Worm (Caenorhabditis elegans) whole organism, mixed stage, embryonic: Measurements from ENCODE around the gene F52B10.3.

Source experiments
- M03D4.4 ChIP-seq: sonication (generic microtip); optimal IDR thresholded peaks from 2 replicates; lab custom pipeline; 2017; ENCODE audit warnings: mild to moderate bottlenecking, missing genetic modification characterization, missing compliant biosample characterization
- bed-3 ChIP-seq: fragments of 200-800 bp; sonication (Bioruptor generic); optimal IDR thresholded peaks from 3 replicates; lab custom pipeline; 2018; ENCODE audit warnings: mild to moderate bottlenecking, missing genetic modification characterization, moderate library complexity, missing compliant biosample characterization
- blmp-1 ChIP-seq: fragments of 150-350 bp; optimal IDR thresholded peaks from 2 replicates; lab custom pipeline; 2014; ENCODE audit warnings: missing biosample characterization, missing genetic modification characterization
- ceh-43 ChIP-seq: fragments of 200-800 bp; sonication (Bioruptor generic); optimal IDR thresholded peaks from 2 replicates; lab custom pipeline; 2018; ENCODE audit warnings: mild to moderate bottlenecking, missing genetic modification characterization, moderate library complexity, missing compliant biosample characterization
- ces-1 ChIP-seq: fragments of 150-350 bp; optimal IDR thresholded peaks from 2 replicates; lab custom pipeline; 2014; ENCODE audit warnings: missing biosample characterization, missing genetic modification reagents, missing genetic modification characterization
- cnd-1 ChIP-seq: fragments of 200-800 bp; sonication (Bioruptor generic); optimal IDR thresholded peaks from 2 replicates; lab custom pipeline; 2018; ENCODE audit warnings: mild to moderate bottlenecking, missing genetic modification characterization, missing compliant biosample characterization
- drap-1 ChIP-seq: fragments of 200-800 bp; sonication (Bioruptor generic); optimal IDR thresholded peaks from 3 replicates; lab custom pipeline; 2018; ENCODE audit warnings: mild to moderate bottlenecking, missing genetic modification characterization, missing compliant biosample characterization
- elt-1 ChIP-seq: sonication (generic microtip); optimal IDR thresholded peaks from 2 replicates; lab custom pipeline; 2017; ENCODE audit warnings: missing genetic modification characterization, mild to moderate bottlenecking, missing compliant biosample characterization, antibody characterized with exemption, moderate library complexity, borderline replicate concordance; ENCODE audit not compliant: insufficient read depth
- flh-1 ChIP-seq: fragments of 200-800 bp; sonication (Bioruptor generic); optimal IDR thresholded peaks from 2 replicates; lab custom pipeline; 2018; ENCODE audit warnings: mild to moderate bottlenecking, missing genetic modification characterization, moderate library complexity, missing compliant biosample characterization
- ham-2 ChIP-seq: fragments of 200-800 bp; sonication (Bioruptor generic); optimal IDR thresholded peaks from 2 replicates; lab custom pipeline; 2018; ENCODE audit warnings: mild to moderate bottlenecking, missing genetic modification characterization, missing compliant biosample characterization
- lin-13 ChIP-seq: fragments of 150-350 bp; optimal IDR thresholded peaks from 2 replicates; lab custom pipeline; 2014; ENCODE audit warnings: missing biosample characterization, missing genetic modification characterization
- lin-32 ChIP-seq: fragments of 200-800 bp; sonication (Bioruptor generic); optimal IDR thresholded peaks from 2 replicates; lab custom pipeline; 2018; ENCODE audit warnings: mild to moderate bottlenecking, missing genetic modification characterization, missing compliant biosample characterization
- lsy-2 ChIP-seq: fragments of 150-350 bp; optimal IDR thresholded peaks from 2 replicates; lab custom pipeline; 2014; ENCODE audit warnings: missing biosample characterization, missing genetic modification characterization
- mab-5 ChIP-seq: fragments of 150-350 bp; optimal IDR thresholded peaks from 2 replicates; lab custom pipeline; 2014; ENCODE audit warnings: missing biosample characterization, missing genetic modification characterization
- mls-2 ChIP-seq: sonication (generic microtip); optimal IDR thresholded peaks from 2 replicates; lab custom pipeline; 2016; ENCODE audit warnings: mild to moderate bottlenecking, missing genetic modification characterization, moderate library complexity, missing compliant biosample characterization
- nhr-12 ChIP-seq: fragments of 150-350 bp; optimal IDR thresholded peaks from 2 replicates; lab custom pipeline; 2014; ENCODE audit warnings: missing biosample characterization, missing genetic modification characterization
- nhr-2 ChIP-seq: fragments of 150-350 bp; optimal IDR thresholded peaks from 2 replicates; lab custom pipeline; 2014; ENCODE audit warnings: missing biosample characterization, missing genetic modification characterization
- nhr-237 ChIP-seq: fragments of 150-350 bp; optimal IDR thresholded peaks from 2 replicates; lab custom pipeline; 2014; ENCODE audit warnings: missing biosample characterization, missing genetic modification characterization
- nhr-28 ChIP-seq: fragments of 150-350 bp; optimal IDR thresholded peaks from 2 replicates; lab custom pipeline; 2014; ENCODE audit warnings: missing biosample characterization, missing genetic modification characterization
- pha-4 ChIP-seq: fragments of 150-350 bp; optimal IDR thresholded peaks from 2 replicates; lab custom pipeline; 2018; ENCODE audit warnings: missing biosample characterization, missing genetic modification reagents, missing genetic modification characterization
- sem-2 ChIP-seq: fragments of 200-800 bp; sonication (Bioruptor generic); optimal IDR thresholded peaks from 2 replicates; lab custom pipeline; 2018; ENCODE audit warnings: mild to moderate bottlenecking, missing genetic modification characterization, missing compliant biosample characterization
- sptf-1 ChIP-seq: sonication (generic microtip); optimal IDR thresholded peaks from 2 replicates; lab custom pipeline; 2017; ENCODE audit warnings: mild to moderate bottlenecking, missing genetic modification characterization, moderate library complexity, missing compliant biosample characterization
- tbx-8 ChIP-seq: fragments of 200-800 bp; sonication (Bioruptor generic); optimal IDR thresholded peaks from 2 replicates; lab custom pipeline; 2018; ENCODE audit warnings: mild to moderate bottlenecking, missing genetic modification characterization, moderate library complexity, missing compliant biosample characterization
- unc-120 ChIP-seq: sonication (generic microtip); optimal IDR thresholded peaks from 2 replicates; lab custom pipeline; 2017; ENCODE audit warnings: missing genetic modification characterization, missing compliant biosample characterization; ENCODE audit not compliant: poor library complexity, severe bottlenecking
- unc-62 ChIP-seq: fragments of 150-350 bp; optimal IDR thresholded peaks from 2 replicates; lab custom pipeline; 2014; ENCODE audit warnings: missing biosample characterization, missing genetic modification reagents, missing genetic modification characterization
- zip-8 ChIP-seq: fragments of 150-350 bp; optimal IDR thresholded peaks from 2 replicates; lab custom pipeline; 2014; ENCODE audit warnings: missing biosample characterization, missing genetic modification characterization
- ztf-11 ChIP-seq: fragments of 150-350 bp; optimal IDR thresholded peaks from 2 replicates; lab custom pipeline; 2014; ENCODE audit warnings: missing biosample characterization, missing genetic modification characterization

The F52B10.3 gene

DNA sequence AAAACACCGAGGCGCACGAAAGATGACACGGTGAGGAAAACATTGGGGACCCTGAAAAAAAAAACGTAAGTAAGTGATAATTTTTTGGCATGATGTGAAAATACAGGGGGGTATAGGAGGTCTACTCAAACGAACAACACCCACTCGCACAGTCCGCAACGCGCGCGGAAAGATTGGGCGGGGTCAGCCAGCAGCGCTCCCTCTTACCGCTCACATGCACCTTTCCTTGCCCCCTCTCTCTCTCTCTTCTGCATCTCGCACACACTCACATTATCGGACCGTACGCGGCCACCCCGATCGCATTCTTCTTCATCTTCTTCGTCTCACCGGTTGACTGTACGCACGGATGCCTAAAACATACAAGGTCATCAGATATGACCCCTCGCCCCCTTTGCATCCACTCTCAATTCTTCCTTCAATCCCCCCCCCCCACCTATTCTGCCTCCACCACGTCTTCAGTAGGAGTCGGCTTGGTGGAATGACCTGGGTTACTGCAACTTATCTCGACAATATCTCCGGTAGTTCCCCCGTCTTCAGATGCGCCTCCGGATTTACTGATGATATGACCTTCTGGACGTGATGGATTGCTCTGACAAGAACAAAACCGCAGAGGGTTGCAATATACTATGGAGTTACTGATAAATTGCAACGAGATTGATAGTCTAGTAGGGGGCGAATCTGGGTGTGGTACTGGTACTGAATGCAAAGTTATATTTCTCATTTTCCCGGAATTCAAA, 18.5 kb downstream of the F52B10.3 start, which contains the start of gene F53B3.5:
F53B3.5 (minus strand) TSS at position 51 of the 737 bp plus-strand sequence.
- peak; percentile 7 for TF ChIP-seq unc-120 (tag; lab: Kevin White, UChicago)
- TF ChIP-seq tbx-8: no peak
- TF ChIP-seq ces-1 (GFP tag; lab: Kevin White, UChicago): no peak
- peak; percentile 86 for TF ChIP-seq ham-2 (GFP tag; lab: Kevin White, UChicago)
- TF ChIP-seq blmp-1 (tag; lab: Kevin White, UChicago): no peak
- peak; percentile 39 for TF ChIP-seq pha-4 (tag; lab: Kevin White, UChicago)
- TF ChIP-seq nhr-12 (tag; lab: Kevin White, UChicago): no peak
- TF ChIP-seq sptf-1: peak; percentile 39
- peak; percentile 24 for TF ChIP-seq M03D4.4
- no peak for TF ChIP-seq nhr-28
- peak; percentile 68 for TF ChIP-seq drap-1 (GFP tag; lab: Kevin White, UChicago)
- no peak for TF ChIP-seq lin-32 (GFP tag; lab: Kevin White, UChicago)
- TF ChIP-seq lin-13: peak; percentile 11
- no peak for TF ChIP-seq bed-3 (GFP tag; lab: Kevin White, UChicago)
- TF ChIP-seq mls-2 (tag; lab: Kevin White, UChicago): peak; percentile 69
- peak; percentile 92 for TF ChIP-seq nhr-2 (tag; lab: Kevin White, UChicago)
- no peak for TF ChIP-seq lsy-2 (tag; lab: Kevin White, UChicago)
- no peak for TF ChIP-seq mab-5 (tag; lab: Kevin White, UChicago)
- TF ChIP-seq ztf-11 (tag; lab: Kevin White, UChicago): no peak
- no peak for TF ChIP-seq nhr-237 (tag; lab: Kevin White, UChicago)
- peak; percentile 77 for TF ChIP-seq elt-1 (tag; lab: Kevin White, UChicago)
- peak; percentile 27 for TF ChIP-seq flh-1
- peak; percentile 54 for TF ChIP-seq cnd-1
- TF ChIP-seq, all 35 proteins: peak for 12

DNA sequence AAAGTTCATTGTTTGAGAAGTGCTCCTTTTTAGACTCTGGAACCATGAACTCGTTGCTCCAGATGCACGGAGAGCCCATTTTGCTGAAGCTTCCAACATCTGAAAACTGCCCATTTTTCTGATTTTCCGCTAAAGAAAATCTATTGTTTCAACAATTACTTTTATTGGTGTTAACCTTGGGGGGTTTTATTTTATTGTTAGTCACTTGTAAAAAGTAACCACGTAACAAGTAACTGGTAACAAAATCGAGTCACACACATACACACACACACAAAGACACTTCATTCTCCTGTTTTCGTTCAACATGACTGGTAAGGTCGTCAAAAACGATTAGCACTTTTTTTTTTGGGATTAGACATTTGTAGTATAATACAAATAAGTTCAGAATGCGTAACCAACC, 20.7 kb downstream of the F52B10.3 start:
- TF ChIP-seq cnd-1 (no peak), nhr-237 (tag; lab: Kevin White, UChicago) (no peak), unc-62 (GFP tag; lab: Kevin White, UChicago) (no peak), mls-2 (tag; lab: Kevin White, UChicago) (no peak), pha-4 (tag; lab: Kevin White, UChicago) (no peak), lin-13 (no peak), nhr-28 (no peak), ces-1 (GFP tag; lab: Kevin White, UChicago) (no peak), ztf-11 (tag; lab: Kevin White, UChicago) (no peak)
- TF ChIP-seq, all 35 proteins: peak for 0

DNA sequence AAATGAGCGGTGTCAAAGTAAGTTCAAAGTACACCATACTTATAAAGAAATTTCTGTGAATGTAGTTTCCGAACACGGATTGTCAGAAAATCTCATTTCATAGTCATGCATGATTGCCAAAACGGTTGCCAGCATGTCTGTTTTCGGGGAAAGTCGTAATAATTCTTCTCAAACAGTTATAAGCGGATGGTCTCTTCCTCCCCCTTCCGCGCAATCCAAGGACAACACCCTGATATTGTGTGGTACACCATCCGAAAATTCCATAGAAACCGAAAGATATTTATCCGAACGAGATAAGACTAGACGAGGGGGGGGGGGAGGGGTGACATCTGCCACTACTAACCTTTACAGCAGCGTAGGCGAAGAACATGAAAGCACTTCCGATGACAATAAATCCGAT, 23.6 kb downstream of the F52B10.3 start:
- TF ChIP-seq ham-2 (GFP tag; lab: Kevin White, UChicago) (peak; percentile 61), ceh-43 (no peak), blmp-1 (tag; lab: Kevin White, UChicago) (peak; percentile 41)

DNA sequence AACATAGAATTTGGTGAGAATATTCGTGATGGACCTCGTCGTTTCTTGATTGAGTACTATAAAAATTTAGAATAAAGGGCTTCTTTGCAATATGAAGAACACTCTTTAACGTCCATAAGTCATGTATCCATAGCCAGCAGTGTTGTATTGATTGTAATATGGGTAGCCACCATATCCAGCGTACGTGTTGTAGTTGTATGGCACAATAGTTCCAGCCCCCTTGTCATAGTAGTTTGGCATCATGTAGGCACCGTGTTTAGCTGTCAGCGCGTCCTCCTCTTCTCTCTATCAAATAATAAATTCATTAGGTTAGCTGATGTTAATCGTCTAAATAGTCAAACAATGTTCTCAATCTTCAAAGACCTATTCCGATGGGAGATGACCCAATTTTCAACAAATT, 24.9 kb downstream of the F52B10.3 start:
- TF ChIP-seq ces-1 (GFP tag; lab: Kevin White, UChicago) (no peak), lin-32 (GFP tag; lab: Kevin White, UChicago) (no peak), bed-3 (GFP tag; lab: Kevin White, UChicago) (no peak), ham-2 (GFP tag; lab: Kevin White, UChicago) (no peak), zip-8 (tag; lab: Kevin White, UChicago) (no peak), sem-2 (GFP tag; lab: Kevin White, UChicago) (no peak), M03D4.4 (no peak), blmp-1 (tag; lab: Kevin White, UChicago) (no peak), nhr-12 (tag; lab: Kevin White, UChicago) (no peak), unc-62 (GFP tag; lab: Kevin White, UChicago) (no peak), nhr-2 (tag; lab: Kevin White, UChicago) (no peak)

DNA sequence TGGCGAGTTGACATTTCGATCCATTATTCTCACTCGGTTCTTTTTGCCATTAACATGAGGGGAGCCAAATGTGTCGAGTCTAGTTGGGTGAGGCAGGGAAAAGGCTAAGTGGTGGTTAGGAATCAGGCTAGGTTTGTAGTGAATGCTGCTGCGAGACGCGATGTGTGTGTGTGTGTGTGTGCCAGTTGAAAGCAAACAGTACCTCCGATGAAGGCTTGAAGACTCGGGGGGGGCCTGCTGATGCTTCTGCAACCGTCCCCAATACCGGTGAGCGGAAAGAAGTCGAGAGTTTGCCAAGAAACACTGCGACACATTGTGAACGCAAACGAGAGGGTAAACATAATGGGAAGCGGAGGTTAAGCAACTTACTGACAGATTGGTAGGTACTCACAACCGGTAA, 27.1 kb downstream of the F52B10.3 start, which contains the start of gene F53B3.3:
F53B3.3 (minus strand) TSS at position 101 of the 400 bp plus-strand sequence.
- TF ChIP-seq lsy-2 (tag; lab: Kevin White, UChicago): no peak
- peak; percentile 10 for TF ChIP-seq sptf-1
- TF ChIP-seq, all 35 proteins: peak for 1
